Fruit fly (Drosophila melanogaster): Measurements from ENCODE around the gene CG18265.

Gene CG18265

DNA sequence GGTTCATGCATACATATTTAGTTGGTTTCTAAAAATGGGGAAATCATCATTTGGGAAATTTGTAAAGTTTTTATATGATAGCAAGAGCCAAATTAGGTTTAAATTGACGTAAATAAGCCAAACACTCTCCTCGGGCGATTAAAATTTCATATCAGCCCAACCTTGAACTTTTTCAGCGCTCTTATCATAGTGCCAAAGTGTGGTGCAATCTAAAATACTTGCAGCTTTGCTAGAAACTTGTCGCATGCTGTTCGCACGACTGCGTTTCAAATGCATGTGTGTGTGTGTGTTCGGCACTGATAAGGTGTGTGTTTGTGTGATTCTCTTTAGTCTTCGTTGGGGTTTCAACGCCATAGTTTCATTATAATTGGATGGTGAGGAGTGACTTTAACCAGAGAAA, 67.6 kb downstream of the CG18265 start:
- TF ChIP-seq Myc (optimal IDR thresholded peaks at IDR 0.05) (no peak), ttk (optimal IDR thresholded peaks at IDR 0.05) (no peak), psq (optimal IDR thresholded peaks at IDR 0.05) (no peak), Sin3A (optimal IDR thresholded peaks at IDR 0.05) (no peak), h (optimal IDR thresholded peaks at IDR 0.05) (no peak), insv (optimal IDR thresholded peaks at IDR 0.05) (no peak)
